Fruit fly (Drosophila melanogaster): Measurements from ENCODE around the gene tx.

The tx gene

DNA sequence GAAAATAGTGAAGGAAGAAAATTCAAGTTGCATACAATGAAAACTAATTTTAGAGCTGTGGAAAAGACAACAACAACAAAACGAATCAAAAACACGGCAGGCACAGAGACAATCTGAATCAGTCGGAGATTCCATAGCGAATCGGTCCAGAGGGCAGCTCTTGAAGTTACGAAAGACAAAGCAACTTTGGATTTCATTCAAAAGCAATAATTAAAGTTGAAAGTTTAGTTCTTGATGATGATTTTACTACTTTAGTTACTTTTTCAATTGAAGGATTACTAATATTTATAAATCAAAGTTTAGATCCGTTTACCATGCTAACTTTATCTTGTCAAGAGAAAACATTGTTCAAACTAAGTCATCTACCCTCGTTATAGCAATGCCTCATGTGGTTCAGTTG, 2.8 kb downstream of the tx start:
- no peak for TF ChIP-seq CG11617 (GFP tag; optimal IDR thresholded peaks at IDR 0.05)
- no peak for TF ChIP-seq CG7045 (GFP tag; optimal IDR thresholded peaks at IDR 0.05)
- TF ChIP-seq CG1620 (GFP tag; optimal IDR thresholded peaks at IDR 0.05): no peak
- TF ChIP-seq toe (GFP tag; optimal IDR thresholded peaks at IDR 0.05): no peak
- no peak for TF ChIP-seq ovo (GFP tag; optimal IDR thresholded peaks at IDR 0.05)
- no peak for TF ChIP-seq Hr96 (GFP tag; optimal IDR thresholded peaks at IDR 0.05)
- TF ChIP-seq Clk (GFP tag; optimal IDR thresholded peaks at IDR 0.05): no peak
- TF ChIP-seq pad (GFP tag; optimal IDR thresholded peaks at IDR 0.05): no peak
- no peak for TF ChIP-seq bab1 (GFP tag; optimal IDR thresholded peaks at IDR 0.05)
- no peak for TF ChIP-seq CG5204 (GFP tag; optimal IDR thresholded peaks at IDR 0.05)

DNA sequence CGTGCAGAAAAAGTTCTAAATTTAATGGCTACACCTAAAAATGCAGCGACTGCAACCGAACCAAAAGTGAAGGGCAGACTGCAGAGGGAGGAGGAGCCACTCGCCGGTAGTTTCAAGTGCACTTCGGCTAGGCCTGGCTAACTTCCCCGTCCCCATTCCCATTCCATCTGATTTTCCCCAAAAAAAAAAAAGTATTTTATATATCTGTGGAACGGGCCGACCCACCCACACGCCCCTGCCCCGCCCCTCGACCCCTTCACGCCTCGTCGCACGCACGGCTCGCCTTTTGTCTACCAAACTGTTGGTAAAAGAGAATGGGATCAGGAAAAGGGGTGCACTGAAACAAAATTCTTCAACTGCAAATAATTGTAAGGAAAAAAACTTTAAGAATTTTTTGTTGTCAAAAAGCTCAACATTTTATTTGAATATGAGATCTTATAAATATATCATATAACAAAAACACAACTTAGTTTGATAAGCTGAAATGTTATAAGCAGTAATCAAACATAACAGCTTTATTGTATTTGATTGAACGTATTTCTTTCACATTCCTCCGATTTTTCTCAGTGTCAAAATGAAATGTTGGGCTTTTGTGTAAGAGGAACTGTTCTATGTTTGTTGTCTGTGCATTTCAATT, 3.4 kb downstream of the tx start:
- TF ChIP-seq cnc (optimal IDR thresholded peaks at IDR 0.05): no peak
- TF ChIP-seq CG7045 (GFP tag; optimal IDR thresholded peaks at IDR 0.05): peak; percentile 27

DNA sequence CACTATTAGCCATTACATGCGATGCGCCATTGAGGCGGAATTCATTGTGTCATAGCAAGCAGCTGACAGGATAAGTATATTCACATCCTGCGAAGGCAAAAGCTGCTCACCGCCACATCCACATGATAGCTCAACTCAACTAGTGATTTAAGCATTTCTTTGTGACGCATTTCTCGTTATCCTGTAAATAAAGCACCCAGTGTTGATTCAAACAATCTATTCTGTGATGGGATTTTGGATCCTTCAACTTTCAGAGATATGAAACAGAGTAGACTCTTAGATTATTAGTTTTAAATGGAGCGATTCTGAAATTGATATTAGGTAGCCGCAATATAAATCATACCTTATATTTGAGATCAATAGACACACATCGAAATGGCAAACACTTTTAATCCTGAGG, 8.2 kb downstream of the tx start, which contains the start of gene Hex-t1:
Gene Hex-t1 (plus strand): TSS at position 301 of the 400 bp plus-strand sequence.
- TF ChIP-seq CG1620 (GFP tag; optimal IDR thresholded peaks at IDR 0.05) (no peak), Mnt (GFP tag; optimal IDR thresholded peaks at IDR 0.05) (no peak)

DNA sequence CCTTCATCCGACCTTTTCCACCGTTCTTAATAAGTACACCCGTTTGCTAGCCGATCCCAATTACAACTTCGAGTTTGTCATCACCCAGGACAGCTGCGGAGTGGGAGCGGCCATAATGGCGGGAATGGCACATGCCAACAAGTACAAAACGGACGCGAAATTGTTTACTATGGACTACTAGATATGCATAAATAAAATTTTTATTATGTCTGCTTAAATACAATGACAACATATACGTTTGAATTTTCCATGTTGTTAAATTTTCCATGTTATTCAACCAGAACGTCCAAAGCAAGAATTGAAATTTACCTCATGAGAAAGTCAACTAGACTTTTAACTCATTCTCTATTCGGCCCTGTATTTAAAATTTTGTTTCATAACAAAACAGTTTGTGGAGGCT, 9.8 kb downstream of the tx start, which contains the start of gene Hex-t2:
Gene Hex-t2 (plus strand): TSS at position 301 of the 400 bp plus-strand sequence.
- TF ChIP-seq ovo (GFP tag; optimal IDR thresholded peaks at IDR 0.05): no peak
- no peak for TF ChIP-seq tj (GFP tag; optimal IDR thresholded peaks at IDR 0.05)

DNA sequence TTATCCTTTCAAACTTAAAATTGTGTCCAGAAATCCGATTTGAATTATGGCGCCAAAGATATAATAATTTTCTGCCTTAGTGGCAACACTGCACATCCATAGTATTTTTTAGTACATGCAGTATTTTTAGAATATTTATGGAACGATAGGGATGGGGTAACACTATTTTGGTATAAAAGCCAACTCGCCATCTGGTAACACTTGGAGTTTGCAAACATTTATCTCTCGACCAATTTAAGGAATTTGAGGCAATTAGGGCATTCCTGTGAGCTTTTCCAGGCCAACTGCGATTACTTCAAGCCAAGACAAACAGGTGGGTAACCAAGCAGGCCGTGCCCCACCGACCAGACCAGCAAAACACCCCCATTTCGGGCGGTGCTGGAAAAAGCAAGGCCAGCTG, 11.8 kb downstream of the tx start, which contains the start of gene CG5447:
Gene CG5447 (plus strand): TSS at position 190 of the 400 bp plus-strand sequence.
- no peak for TF ChIP-seq tj (GFP tag; optimal IDR thresholded peaks at IDR 0.05)
- no peak for TF ChIP-seq ovo (GFP tag; optimal IDR thresholded peaks at IDR 0.05)
- peak; percentile 38 for TF ChIP-seq bab1 (GFP tag; optimal IDR thresholded peaks at IDR 0.05)

DNA sequence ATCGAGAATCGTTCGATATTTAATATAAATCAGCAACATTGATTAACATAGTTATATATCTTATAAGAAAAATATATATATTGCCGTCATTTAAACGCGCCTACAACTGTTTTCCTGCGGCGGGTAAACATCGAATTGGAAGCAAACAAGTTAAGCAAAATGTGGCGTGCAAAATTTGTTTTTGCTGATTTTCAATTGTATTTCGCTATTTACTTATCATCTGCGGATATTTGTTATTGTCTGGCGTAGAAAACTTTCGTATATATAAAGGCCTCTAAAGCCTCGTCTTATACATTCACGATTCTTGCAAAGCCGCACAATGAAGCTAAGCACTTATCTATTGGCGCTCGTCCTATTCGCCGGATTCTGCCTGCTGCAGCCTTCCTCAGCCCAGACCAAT, 13.9 kb downstream of the tx start, which contains the start of gene CG43117:
Gene CG43117 (plus strand): TSS at position 301 of the 400 bp plus-strand sequence.
- no peak for TF ChIP-seq pad (GFP tag; optimal IDR thresholded peaks at IDR 0.05)
- TF ChIP-seq Hr96 (GFP tag; optimal IDR thresholded peaks at IDR 0.05): no peak
- no peak for TF ChIP-seq cnc (optimal IDR thresholded peaks at IDR 0.05)
- no peak for TF ChIP-seq CG1620 (GFP tag; optimal IDR thresholded peaks at IDR 0.05)
- no peak for TF ChIP-seq CG12768 (GFP tag; optimal IDR thresholded peaks at IDR 0.05)
- no peak for TF ChIP-seq CG33017 (tag; optimal IDR thresholded peaks at IDR 0.05)
- no peak for TF ChIP-seq CG7101 (tag; optimal IDR thresholded peaks at IDR 0.05)
- TF ChIP-seq Crg-1 (GFP tag; optimal IDR thresholded peaks at IDR 0.05): no peak
- TF ChIP-seq CG14711 (tag; optimal IDR thresholded peaks at IDR 0.05): no peak
- no peak for TF ChIP-seq toe (GFP tag; optimal IDR thresholded peaks at IDR 0.05)
- no peak for TF ChIP-seq kay (GFP tag; ENCODE audit: borderline replicate concordance)
- no peak for TF ChIP-seq CG5204 (GFP tag; optimal IDR thresholded peaks at IDR 0.05)
- TF ChIP-seq CG7045 (GFP tag; optimal IDR thresholded peaks at IDR 0.05): no peak
- TF ChIP-seq bab1 (GFP tag; optimal IDR thresholded peaks at IDR 0.05): no peak
- no peak for TF ChIP-seq tj (GFP tag; optimal IDR thresholded peaks at IDR 0.05)
- no peak for TF ChIP-seq ovo (GFP tag; optimal IDR thresholded peaks at IDR 0.05)

DNA sequence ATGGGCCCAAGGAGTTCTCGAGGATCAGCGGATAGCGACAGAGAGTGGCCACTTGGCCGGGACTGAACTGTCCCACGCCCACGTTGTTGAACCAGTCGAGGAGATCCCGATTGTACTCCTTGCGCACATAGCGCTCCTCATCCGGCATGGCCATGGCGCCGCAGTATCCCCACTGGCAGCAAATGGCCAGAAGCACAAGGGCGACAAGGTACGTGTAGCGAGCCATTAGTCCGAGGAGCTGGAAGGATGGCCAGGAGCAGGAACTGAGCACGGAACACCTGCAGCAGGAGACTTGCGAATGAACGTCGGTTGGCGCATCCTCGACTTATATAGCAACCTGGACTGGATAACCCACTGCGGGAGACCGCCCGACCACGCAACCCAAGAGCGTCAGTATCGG, 15.3 kb downstream of the tx start, which contains the start of gene Pdf:
Gene Pdf (minus strand): TSS at position 304 of the 400 bp plus-strand sequence.
- no peak for TF ChIP-seq ovo (GFP tag; optimal IDR thresholded peaks at IDR 0.05)
- no peak for TF ChIP-seq tj (GFP tag; optimal IDR thresholded peaks at IDR 0.05)
- TF ChIP-seq Clk (GFP tag; optimal IDR thresholded peaks at IDR 0.05): no peak
- no peak for TF ChIP-seq bab1 (GFP tag; optimal IDR thresholded peaks at IDR 0.05)
- TF ChIP-seq CG12768 (GFP tag; optimal IDR thresholded peaks at IDR 0.05): no peak
- TF ChIP-seq CG5204 (GFP tag; optimal IDR thresholded peaks at IDR 0.05): no peak
- no peak for TF ChIP-seq Hr96 (GFP tag; optimal IDR thresholded peaks at IDR 0.05)
- no peak for TF ChIP-seq pad (GFP tag; optimal IDR thresholded peaks at IDR 0.05)
- TF ChIP-seq CG33017 (tag; optimal IDR thresholded peaks at IDR 0.05): no peak
- TF ChIP-seq cnc (optimal IDR thresholded peaks at IDR 0.05): no peak
- no peak for TF ChIP-seq CG1620 (GFP tag; optimal IDR thresholded peaks at IDR 0.05)
- no peak for TF ChIP-seq Crg-1 (GFP tag; optimal IDR thresholded peaks at IDR 0.05)
- TF ChIP-seq CG14711 (tag; optimal IDR thresholded peaks at IDR 0.05): no peak
- no peak for TF ChIP-seq kay (GFP tag; ENCODE audit: borderline replicate concordance)
- TF ChIP-seq toe (GFP tag; optimal IDR thresholded peaks at IDR 0.05): no peak
- no peak for TF ChIP-seq CG7101 (tag; optimal IDR thresholded peaks at IDR 0.05)
- no peak for TF ChIP-seq Mnt (GFP tag; optimal IDR thresholded peaks at IDR 0.05)

DNA sequence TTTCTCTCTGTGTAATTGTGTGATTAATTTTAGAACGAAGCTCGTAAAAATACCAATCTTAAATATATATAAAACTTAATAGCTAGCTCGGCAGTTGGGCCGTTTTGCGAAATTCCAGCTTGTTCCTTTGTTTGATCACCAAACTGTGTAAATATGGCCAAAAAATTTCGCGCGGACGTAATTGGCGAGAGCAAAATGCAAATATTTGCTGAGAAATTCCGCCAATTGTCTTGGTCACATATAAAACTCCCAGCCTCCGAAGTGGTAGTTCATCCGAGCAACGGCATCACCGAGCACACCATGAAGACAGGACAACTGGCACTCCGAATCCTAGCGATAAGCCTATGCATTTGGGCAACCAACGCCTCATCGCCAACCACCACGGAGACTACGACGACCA, 16.0 kb downstream of the tx start, which contains the start of gene CG14237:
Gene CG14237 (plus strand): TSS at position 301 of the 400 bp plus-strand sequence.
- TF ChIP-seq CG11617 (GFP tag; optimal IDR thresholded peaks at IDR 0.05) (no peak), kay (GFP tag; ENCODE audit: borderline replicate concordance) (no peak), CG12768 (GFP tag; optimal IDR thresholded peaks at IDR 0.05) (no peak), Crg-1 (GFP tag; optimal IDR thresholded peaks at IDR 0.05) (no peak), CG7045 (GFP tag; optimal IDR thresholded peaks at IDR 0.05) (no peak), pad (GFP tag; optimal IDR thresholded peaks at IDR 0.05) (no peak), cic (GFP tag; optimal IDR thresholded peaks at IDR 0.05) (no peak), cnc (optimal IDR thresholded peaks at IDR 0.05) (no peak), Clk (GFP tag; optimal IDR thresholded peaks at IDR 0.05) (no peak), Mnt (GFP tag; optimal IDR thresholded peaks at IDR 0.05) (no peak), CG1620 (GFP tag; optimal IDR thresholded peaks at IDR 0.05) (no peak), CG5204 (GFP tag; optimal IDR thresholded peaks at IDR 0.05) (no peak), CG14711 (tag; optimal IDR thresholded peaks at IDR 0.05) (no peak), toe (GFP tag; optimal IDR thresholded peaks at IDR 0.05) (no peak), Hr96 (GFP tag; optimal IDR thresholded peaks at IDR 0.05) (no peak), tj (GFP tag; optimal IDR thresholded peaks at IDR 0.05) (no peak), ovo (GFP tag; optimal IDR thresholded peaks at IDR 0.05) (no peak), bab1 (GFP tag; optimal IDR thresholded peaks at IDR 0.05) (no peak), CG7101 (tag; optimal IDR thresholded peaks at IDR 0.05) (no peak)

Data from whole organism, adult.